Fruit fly (Drosophila melanogaster) whole organism, embryonic: ENCODE results near the gene mTTF.

Source experiments
- BEAF-32 ChIP-seq: fragments of 200-800 bp; sonication (Bioruptor generic); optimal IDR thresholded peaks from 3 replicates; lab custom pipeline; 2017; ENCODE audit warnings: missing biosample characterization, missing genetic modification characterization, mild to moderate bottlenecking, moderate library complexity, missing genetic modification reagents
- Bgb ChIP-seq: fragments of 200-800 bp; sonication (Bioruptor generic); IDR thresholded peaks from 2 replicates; pipeline ENCODE4 v1.3.6; 2022; ENCODE audit warnings: missing biosample characterization, missing genetic modification characterization; ENCODE audit not compliant: partially characterized antibody
- CG10274 ChIP-seq: fragments of 200-800 bp; sonication (Bioruptor generic); optimal IDR thresholded peaks from 3 replicates; lab custom pipeline; 2017; ENCODE audit warnings: missing biosample characterization, mild to moderate bottlenecking, missing genetic modification characterization
- CG11504 ChIP-seq: fragments of 200-800 bp; sonication (Bioruptor generic); optimal IDR thresholded peaks from 3 replicates; lab custom pipeline; 2019; ENCODE audit warnings: missing biosample characterization, mild to moderate bottlenecking, missing genetic modification characterization, moderate library complexity
- CG17359 ChIP-seq: fragments of 200-800 bp; sonication (Bioruptor generic); optimal IDR thresholded peaks from 3 replicates; lab custom pipeline; 2018; ENCODE audit warnings: missing biosample characterization, mild to moderate bottlenecking, missing genetic modification characterization, moderate library complexity
- CG3065 ChIP-seq: fragments of 200-800 bp; sonication (Bioruptor generic); optimal IDR thresholded peaks from 2 replicates; lab custom pipeline; 2016; ENCODE audit warnings: missing biosample characterization, missing genetic modification characterization
- CG5180 ChIP-seq: fragments of 200-800 bp; sonication (Bioruptor generic); optimal IDR thresholded peaks from 3 replicates; lab custom pipeline; 2017; ENCODE audit warnings: missing biosample characterization, missing genetic modification characterization, mild to moderate bottlenecking, moderate library complexity, missing genetic modification reagents
- CG7987 ChIP-seq: fragments of 200-800 bp; sonication (Bioruptor generic); optimal IDR thresholded peaks from 2 replicates; lab custom pipeline; 2018; ENCODE audit warnings: missing biosample characterization, mild to moderate bottlenecking, missing genetic modification characterization, moderate library complexity
- CG8924 ChIP-seq: fragments of 200-800 bp; optimal IDR thresholded peaks from 3 replicates; lab custom pipeline; 2019; ENCODE audit warnings: missing biosample characterization, mild to moderate bottlenecking, missing genetic modification characterization, moderate library complexity
- D19A ChIP-seq: fragments of 200-800 bp; optimal IDR thresholded peaks from 3 replicates; lab custom pipeline; 2019; ENCODE audit warnings: missing biosample characterization, mild to moderate bottlenecking, missing genetic modification characterization, moderate library complexity
- Dbx ChIP-seq: fragments of 200-800 bp; sonication (Bioruptor generic); IDR thresholded peaks from 3 replicates; pipeline ENCODE4 v1.3.6; 2022; ENCODE audit warnings: missing biosample characterization, missing genetic modification characterization
- Dref ChIP-seq: fragments of 200-800 bp; sonication (Bioruptor generic); IDR thresholded peaks from 2 replicates; pipeline ENCODE4 v1.3.6; 2022; ENCODE audit warnings: missing biosample characterization, missing genetic modification characterization
- Drgx ChIP-seq: fragments of 200-800 bp; sonication (Bioruptor generic); IDR thresholded peaks from 2 replicates; pipeline ENCODE4 v1.3.6; 2022; ENCODE audit warnings: missing biosample characterization, missing genetic modification characterization
- HLH3B ChIP-seq: fragments of 200-800 bp; sonication (Bioruptor generic); IDR thresholded peaks from 2 replicates; pipeline ENCODE4 v1.3.6; 2022; ENCODE audit warnings: missing biosample characterization, missing genetic modification characterization
- HLHmδ ChIP-seq: fragments of 200-800 bp; sonication (Bioruptor generic); optimal IDR thresholded peaks from 2 replicates; lab custom pipeline; 2018; ENCODE audit warnings: missing biosample characterization, mild to moderate bottlenecking, missing genetic modification characterization, moderate library complexity
- Hmr ChIP-seq: fragments of 200-800 bp; sonication (Bioruptor generic); optimal IDR thresholded peaks from 3 replicates; lab custom pipeline; 2017; ENCODE audit warnings: mild to moderate bottlenecking, missing biosample characterization, missing genetic modification reagents, missing genetic modification characterization
- Hr3 ChIP-seq: fragments of 200-800 bp; sonication (Bioruptor generic); optimal IDR thresholded peaks from 3 replicates; lab custom pipeline; 2016; ENCODE audit warnings: missing biosample characterization, missing genetic modification characterization
- Med ChIP-seq: fragments of 200-800 bp; sonication (Bioruptor generic); peaks from one replicate; lab custom pipeline; 2016; ENCODE audit warnings: missing biosample characterization, missing genetic modification characterization, mild to moderate bottlenecking, inconsistent platforms, moderate library complexity
- Opbp ChIP-seq: fragments of 200-800 bp; sonication (Bioruptor generic); IDR thresholded peaks from 3 replicates; pipeline ENCODE4 v1.3.6; 2022; ENCODE audit warnings: missing biosample characterization, missing genetic modification characterization; ENCODE audit not compliant: partially characterized antibody
- Pdp1 ChIP-seq, 2 experiments: fragments of 200-800 bp; sonication (Bioruptor generic); optimal IDR thresholded peaks; 3 replicates each; lab custom pipeline; 2016; ENCODE audit warnings: missing biosample characterization in 2 of 2, missing genetic modification characterization in 2 of 2, mild to moderate bottlenecking in 1 of 2, moderate library complexity in 1 of 2
- ap ChIP-seq: fragments of 200-800 bp; sonication (Bioruptor generic); IDR thresholded peaks from 2 replicates; pipeline ENCODE4 v1.3.6; 2022; ENCODE audit warnings: missing biosample characterization, missing genetic modification characterization
- cato ChIP-seq: fragments of 200-800 bp; sonication (Bioruptor generic); optimal IDR thresholded peaks from 2 replicates; lab custom pipeline; 2016; ENCODE audit warnings: missing biosample characterization, missing genetic modification characterization, borderline replicate concordance
- chinmo ChIP-seq: fragments of 200-800 bp; sonication (Bioruptor generic); IDR thresholded peaks from 4 replicates; pipeline ENCODE4 v1.3.6; 2022; ENCODE audit warnings: missing biosample characterization, missing genetic modification characterization; ENCODE audit not compliant: partially characterized antibody
- dimm ChIP-seq: fragments of 200-800 bp; sonication (Bioruptor generic); IDR thresholded peaks from 2 replicates; pipeline ENCODE4 v1.3.6; 2022; ENCODE audit warnings: missing biosample characterization, missing genetic modification characterization
- exex ChIP-seq: fragments of 200-800 bp; sonication (Bioruptor generic); optimal IDR thresholded peaks from 4 replicates; lab custom pipeline; 2018; ENCODE audit warnings: missing biosample characterization, mild to moderate bottlenecking, missing genetic modification characterization, moderate library complexity
- gfzf ChIP-seq: fragments of 200-800 bp; sonication (Bioruptor generic); optimal IDR thresholded peaks from 2 replicates; lab custom pipeline; 2016; ENCODE audit warnings: missing biosample characterization, mild to moderate bottlenecking, missing genetic modification characterization, moderate library complexity
- hb ChIP-seq: fragments of 200-800 bp; sonication (Bioruptor generic); IDR thresholded peaks from 3 replicates; pipeline ENCODE4 v1.3.6; 2022; ENCODE audit warnings: missing biosample characterization, missing genetic modification characterization; ENCODE audit not compliant: partially characterized antibody
- her ChIP-seq: fragments of 200-800 bp; sonication (Bioruptor generic); optimal IDR thresholded peaks from 2 replicates; lab custom pipeline; 2016; ENCODE audit warnings: missing biosample characterization, missing genetic modification characterization
- hth ChIP-seq: fragments of >200 bp; optimal IDR thresholded peaks from 2 replicates; lab custom pipeline; 2017; ENCODE audit warnings: inconsistent platforms
- inv ChIP-seq: fragments of 200-800 bp; sonication (Bioruptor generic); IDR thresholded peaks from 2 replicates; pipeline ENCODE4 v1.3.6; 2022; ENCODE audit warnings: missing biosample characterization, missing genetic modification characterization; ENCODE audit not compliant: partially characterized antibody
- onecut ChIP-seq: fragments of 200-800 bp; sonication (Bioruptor generic); IDR thresholded peaks from 2 replicates; pipeline ENCODE4 v1.3.6; 2022; ENCODE audit warnings: missing biosample characterization, missing genetic modification characterization
- row ChIP-seq: fragments of 200-800 bp; sonication (Bioruptor generic); IDR thresholded peaks from 3 replicates; pipeline ENCODE4 v1.3.6; 2022; ENCODE audit warnings: missing biosample characterization, missing genetic modification characterization
- sr ChIP-seq: fragments of 200-800 bp; sonication (Bioruptor generic); IDR thresholded peaks from 3 replicates; pipeline ENCODE4 v1.3.6; 2022; ENCODE audit warnings: missing biosample characterization, missing genetic modification characterization
- stc ChIP-seq: fragments of 200-800 bp; sonication (Bioruptor generic); IDR thresholded peaks from 2 replicates; pipeline ENCODE4 v1.3.6; 2022; ENCODE audit warnings: missing biosample characterization, missing genetic modification characterization
- sug ChIP-seq: fragments of 200-800 bp; optimal IDR thresholded peaks from 2 replicates; lab custom pipeline; 2019; ENCODE audit warnings: missing biosample characterization, mild to moderate bottlenecking, missing genetic modification characterization, moderate library complexity
- tgo ChIP-seq: fragments of 200-800 bp; sonication (Bioruptor generic); IDR thresholded peaks from 3 replicates; pipeline ENCODE4 v1.3.6; 2022; ENCODE audit warnings: missing biosample characterization, missing genetic modification characterization
- unc-4 ChIP-seq: fragments of 200-800 bp; sonication (Bioruptor generic); IDR thresholded peaks from 2 replicates; pipeline ENCODE4 v1.3.6; 2022; ENCODE audit warnings: missing biosample characterization, missing genetic modification characterization; ENCODE audit not compliant: partially characterized antibody
- vnd ChIP-seq: fragments of 200-800 bp; sonication (Bioruptor generic); IDR thresholded peaks from 3 replicates; pipeline ENCODE4 v1.3.6; 2022; ENCODE audit warnings: missing biosample characterization, missing genetic modification characterization; ENCODE audit not compliant: partially characterized antibody
- z ChIP-seq: fragments of 200-800 bp; sonication (Bioruptor generic); IDR thresholded peaks from 3 replicates; pipeline ENCODE4 v1.3.6; 2022; ENCODE audit warnings: missing biosample characterization, missing genetic modification characterization

mTTF gene

DNA sequence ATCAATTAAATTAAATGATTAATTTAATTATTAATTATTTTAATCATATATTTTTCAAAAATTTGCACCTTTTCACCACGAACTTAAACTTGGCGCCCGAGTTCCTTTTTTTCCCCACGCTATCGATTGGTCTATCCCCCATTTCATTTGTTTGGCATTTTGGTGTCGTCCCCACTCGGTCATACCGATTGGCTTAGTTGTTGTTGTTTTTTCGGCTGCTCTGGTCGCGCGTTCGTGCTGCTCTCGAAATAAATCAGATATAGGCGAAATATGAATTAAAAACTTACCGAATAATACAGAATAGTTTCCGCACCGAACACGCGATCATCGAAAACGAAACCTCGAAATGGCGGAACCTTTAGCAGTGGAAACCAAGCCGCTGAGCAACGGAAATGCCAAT, 14.6 kb downstream of the mTTF start, which contains the start of gene CG33090 (continued):
- TF ChIP-seq vnd (GFP tag; lab: Robert Waterston, UW) (no peak), CG10274 (no peak), onecut (GFP tag; lab: Robert Waterston, UW) (peak; percentile 44), unc-4 (GFP tag; lab: Robert Waterston, UW) (0 out of 2 replicates have a peak, but pooled peaks have one; percentile 17), Dref (GFP tag; lab: Robert Waterston, UW) (peak; percentile 61), Dbx (GFP tag; lab: Robert Waterston, UW) (0 out of 3 replicates have a peak, but pooled peaks have one; percentile 29), CG17359 (tag; lab: Kevin White, UChicago) (no peak), Hmr (GFP tag; lab: Kevin White, UChicago) (no peak), CG8924 (tag; lab: Kevin White, UChicago) (no peak), Bgb (peak; percentile 43; the same call in 1 of the 2 replicates), hb (GFP tag; lab: Robert Waterston, UW) (no peak), her (GFP tag; lab: Kevin White, UChicago) (no peak), hth (lab: Kevin White, UChicago) (no peak), HLHmδ (GFP tag; lab: Kevin White, UChicago) (no peak), Opbp (GFP tag; lab: Robert Waterston, UW) (peak; percentile 51; the same call in 1 of the 3 replicates), D19A (tag; lab: Kevin White, UChicago) (no peak), BEAF-32 (GFP tag; lab: Kevin White, UChicago) (peak; percentile 35), exex (tag; lab: Kevin White, UChicago) (no peak), z (GFP tag; lab: Robert Waterston, UW) (no peak), dimm (no peak), ap (GFP tag; lab: Robert Waterston, UW) (no peak), sr (no peak), inv (GFP tag; lab: Robert Waterston, UW) (no peak), gfzf (GFP tag; lab: Kevin White, UChicago) (peak; percentile 73), stc (GFP tag; lab: Robert Waterston, UW) (no peak), CG3065 (GFP tag; lab: Kevin White, UChicago) (no peak), cato (GFP tag; lab: Kevin White, UChicago) (no peak), CG7987 (GFP tag; lab: Kevin White, UChicago) (no peak), CG5180 (no peak)

- peak; percentile 11 for TF ChIP-seq Med (GFP tag; lab: Kevin White, UChicago)
- TF ChIP-seq sr, result peak; percentile 97
- no peak for TF ChIP-seq sug
- no peak for TF ChIP-seq Pdp1 (GFP tag; optimal IDR thresholded peaks at IDR 0.05; lab: Kevin White, UChicago)
Observed at dm6 chr2L:14319005-14319404, 29.6 kb downstream of the mTTF start.

DNA sequence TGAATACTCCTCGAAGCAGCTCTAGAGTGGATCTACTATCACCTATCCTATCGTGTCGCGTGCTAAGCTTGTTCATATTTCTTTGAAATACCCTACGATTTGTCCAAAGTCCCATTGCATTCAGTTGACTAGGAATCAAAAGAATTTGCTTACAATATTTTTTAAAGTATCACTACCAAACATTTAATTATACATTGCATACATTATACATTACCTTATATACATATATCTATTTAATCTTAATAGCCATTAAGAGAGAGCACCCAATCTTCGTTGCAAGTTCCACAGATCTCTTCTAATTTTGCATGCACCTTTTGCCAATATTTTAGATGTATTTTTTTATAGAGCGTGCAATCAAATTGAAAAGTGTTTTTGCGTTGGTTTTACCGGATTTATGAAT, 30.0 kb downstream of the mTTF start:
- no peak for TF ChIP-seq Hr3 (GFP tag; lab: Kevin White, UChicago)
- TF ChIP-seq row (GFP tag; lab: Robert Waterston, UW), result 0 out of 3 replicates have a peak, but pooled peaks have one; percentile 11
- peak; percentile 32; the same call in 1 of the 2 replicates for TF ChIP-seq HLH3B (GFP tag; lab: Robert Waterston, UW)
- peak; percentile 12 for TF ChIP-seq CG11504 (tag; lab: Kevin White, UChicago)
- no peak for TF ChIP-seq tgo (GFP tag; lab: Robert Waterston, UW)
- TF ChIP-seq chinmo, result 0 out of 4 replicates have a peak, but pooled peaks have one; percentile 14
- peak; percentile 49 for TF ChIP-seq Drgx
- TF ChIP-seq, all 482 proteins: peak for 5
